Worm (Caenorhabditis elegans): ENCODE measurements around the gene K08E7.8.

DNA sequence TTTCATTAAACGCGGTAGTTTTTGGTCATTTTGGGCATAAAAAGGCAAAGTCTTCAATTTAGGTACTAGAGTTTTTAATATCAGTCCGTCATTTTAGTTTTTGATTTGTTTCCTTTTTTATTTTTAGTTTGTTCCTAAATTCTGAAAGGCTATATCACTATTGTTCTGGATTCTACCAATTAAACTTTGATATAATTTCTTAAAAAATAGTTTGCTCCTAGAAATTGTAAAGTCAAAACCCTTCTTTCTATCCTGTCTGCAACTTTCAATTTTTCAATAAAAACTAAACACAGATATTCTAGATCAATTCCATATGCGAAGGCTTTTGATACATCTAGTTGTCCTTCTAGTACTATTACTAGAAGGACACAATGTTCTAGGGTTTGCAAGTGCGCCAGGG lies 12.8 kb downstream of the K08E7.8 start, which contains the start of gene K08E7.5:
- TF ChIP-seq T22C8.4 (GFP tag; IDR thresholded peaks at IDR 0.05): no peak
- TF ChIP-seq cog-1 (tag; optimal IDR thresholded peaks at IDR 0.05): no peak
- TF ChIP-seq ref-1 (GFP tag; conservative IDR thresholded peaks at IDR 0.05): no peak
- no peak for TF ChIP-seq ztf-29 (GFP tag; IDR thresholded peaks at IDR 0.05)
- no peak for TF ChIP-seq flt-1 (GFP tag; IDR thresholded peaks at IDR 0.05)
- TF ChIP-seq ztf-23 (GFP tag; IDR thresholded peaks at IDR 0.05): no peak

All from whole organism, midembryonic.